Fruit fly (Drosophila melanogaster): ENCODE data around the gene CG4661.
A peak's percentile ranks its signal among the peaks of the same experiment; 100 is the strongest.

CG4661 gene

dm6 chrX:12857622-12858021, at the start of gene CG4661:
CG4661 (minus strand) TSS chrX:12857722.
- no peak for TF ChIP-seq CG17801 (GFP tag; optimal IDR thresholded peaks at IDR 0.05; ENCODE audit: partially characterized antibody)

- peak; percentile 26 for TF ChIP-seq CG17801 (GFP tag; optimal IDR thresholded peaks at IDR 0.05; ENCODE audit: partially characterized antibody)
Observed at dm6 chrX:12906914-12907313, 49.4 kb upstream of the CG4661 start, which contains the start of gene mRpL49. mRpL49 (plus strand) TSS chrX:12907105.

dm6 chrX:12905901-12906689, 48.6 kb upstream of the CG4661 start, which contains the start of gene CG4404:
CG4404 (minus strand) TSS chrX:12906018.
- peak; percentile 43 for TF ChIP-seq CG17801 (GFP tag; optimal IDR thresholded peaks at IDR 0.05; ENCODE audit: partially characterized antibody)

dm6 chrX:12905014-12905900, 47.7 kb upstream of the CG4661 start:
- peak; percentile 69 for TF ChIP-seq CG17801 (GFP tag; optimal IDR thresholded peaks at IDR 0.05; ENCODE audit: partially characterized antibody)

- peak; percentile 64 for TF ChIP-seq CG17801 (GFP tag; optimal IDR thresholded peaks at IDR 0.05; ENCODE audit: partially characterized antibody)
Observed at dm6 chrX:12903099-12903616, 45.6 kb upstream of the CG4661 start, which contains the start of gene Flad1. Flad1 (minus strand) TSS chrX:12903516.

dm6 chrX:12900718-12901442, 43.4 kb upstream of the CG4661 start, which contains the start of gene Coq8:
Coq8 (minus strand) TSS chrX:12901114.
- TF ChIP-seq CG17801 (GFP tag; optimal IDR thresholded peaks at IDR 0.05; ENCODE audit: partially characterized antibody) = no peak

- TF ChIP-seq CG17801 (GFP tag; optimal IDR thresholded peaks at IDR 0.05; ENCODE audit: partially characterized antibody) = no peak
Observed at dm6 chrX:12898569-12898968, 41.0 kb upstream of the CG4661 start, which contains the start of gene CG32650. CG32650 (minus strand) TSS chrX:12898669.

- no peak for TF ChIP-seq CG17801 (GFP tag; optimal IDR thresholded peaks at IDR 0.05; ENCODE audit: partially characterized antibody)
Observed at dm6 chrX:12897150-12897549, 39.6 kb upstream of the CG4661 start, which contains the start of gene Pde9. Pde9 (minus strand) TSS chrX:12897327.

- no peak for TF ChIP-seq CG17801 (GFP tag; optimal IDR thresholded peaks at IDR 0.05; ENCODE audit: partially characterized antibody)
Observed at dm6 chrX:12896393-12896792, 38.9 kb upstream of the CG4661 start.

- no peak for TF ChIP-seq CG17801 (GFP tag; optimal IDR thresholded peaks at IDR 0.05; ENCODE audit: partially characterized antibody)
Observed at dm6 chrX:12895114-12895723, 37.7 kb upstream of the CG4661 start.

dm6 chrX:12893969-12894368, 36.4 kb upstream of the CG4661 start:
- no peak for TF ChIP-seq CG17801 (GFP tag; optimal IDR thresholded peaks at IDR 0.05; ENCODE audit: partially characterized antibody)

- no peak for TF ChIP-seq CG17801 (GFP tag; optimal IDR thresholded peaks at IDR 0.05; ENCODE audit: partially characterized antibody)
Observed at dm6 chrX:12891322-12892159, 34.0 kb upstream of the CG4661 start.

- no peak for TF ChIP-seq CG17801 (GFP tag; optimal IDR thresholded peaks at IDR 0.05; ENCODE audit: partially characterized antibody)
Observed at dm6 chrX:12890826-12891175, 33.3 kb upstream of the CG4661 start.

Measured in ovary, adult (tissue).